Worm (Caenorhabditis elegans) whole organism, late embryonic: Measurements from ENCODE around the gene M03E7.2.

Experiments used
- C38D4.7 ChIP-seq: fragments of 200-800 bp; sonication (Bioruptor generic); optimal IDR thresholded peaks from 2 replicates; lab custom pipeline; 2018; ENCODE audit warnings: mild to moderate bottlenecking, missing genetic modification characterization, moderate library complexity, missing compliant biosample characterization
- K09A11.1 ChIP-seq: sonication (generic microtip); optimal IDR thresholded peaks from 2 replicates; lab custom pipeline; 2017; ENCODE audit warnings: antibody characterized with exemption, mild to moderate bottlenecking, missing genetic modification characterization, missing compliant biosample characterization; ENCODE audit not compliant: insufficient read depth
- Y22D7AL.16 ChIP-seq: sonication (generic microtip); optimal IDR thresholded peaks from 2 replicates; lab custom pipeline; 2016; ENCODE audit warnings: missing genetic modification characterization, missing compliant biosample characterization
- ahr-1 ChIP-seq: sonication (generic microtip); optimal IDR thresholded peaks from 2 replicates; lab custom pipeline; 2016; ENCODE audit warnings: missing genetic modification characterization, missing compliant biosample characterization
- ceh-30 ChIP-seq: fragments of 150-350 bp; optimal IDR thresholded peaks from 2 replicates; lab custom pipeline; 2014; ENCODE audit warnings: missing biosample characterization, missing genetic modification characterization
- ceh-9 ChIP-seq: sonication (generic microtip); optimal IDR thresholded peaks from 2 replicates; lab custom pipeline; 2016; ENCODE audit warnings: mild to moderate bottlenecking, missing genetic modification characterization, inconsistent platforms, missing compliant biosample characterization
- elt-2 ChIP-seq: sonication (generic microtip); optimal IDR thresholded peaks from 2 replicates; lab custom pipeline; 2016; ENCODE audit warnings: missing genetic modification reagents, missing genetic modification characterization, missing compliant biosample characterization
- ets-4 ChIP-seq: sonication (generic microtip); optimal IDR thresholded peaks from 2 replicates; lab custom pipeline; 2016; ENCODE audit warnings: missing genetic modification characterization, missing compliant biosample characterization
- eyg-1 ChIP-seq: sonication (generic microtip); optimal IDR thresholded peaks from 2 replicates; lab custom pipeline; 2016; ENCODE audit warnings: missing genotype, missing genetic modification characterization, missing compliant biosample characterization
- fkh-6 ChIP-seq: sonication (generic microtip); optimal IDR thresholded peaks from 2 replicates; lab custom pipeline; 2016; ENCODE audit warnings: missing genetic modification characterization, missing compliant biosample characterization
- gmeb-2 ChIP-seq: sonication (generic microtip); optimal IDR thresholded peaks from 2 replicates; lab custom pipeline; 2016; ENCODE audit warnings: missing genetic modification characterization, inconsistent platforms, missing compliant biosample characterization
- hlh-13 ChIP-seq: fragments of 200-800 bp; sonication (Bioruptor generic); optimal IDR thresholded peaks from 2 replicates; lab custom pipeline; 2018; ENCODE audit warnings: mild to moderate bottlenecking, missing genetic modification characterization, missing compliant biosample characterization
- hlh-30 ChIP-seq: sonication (generic microtip); optimal IDR thresholded peaks from 2 replicates; lab custom pipeline; 2017; ENCODE audit warnings: antibody characterized with exemption, missing genetic modification characterization, missing compliant biosample characterization; ENCODE audit not compliant: insufficient read depth
- hlh-8 ChIP-seq: sonication (generic microtip); optimal IDR thresholded peaks from 2 replicates; lab custom pipeline; 2016; ENCODE audit warnings: missing genotype, missing genetic modification characterization, missing compliant biosample characterization
- lim-6 ChIP-seq: sonication (generic microtip); optimal IDR thresholded peaks from 2 replicates; lab custom pipeline; 2016; ENCODE audit warnings: missing genetic modification characterization, missing compliant biosample characterization
- lin-11 ChIP-seq: fragments of 200-800 bp; sonication (Bioruptor generic); optimal IDR thresholded peaks from 2 replicates; lab custom pipeline; 2018; ENCODE audit warnings: mild to moderate bottlenecking, missing genetic modification characterization, missing compliant biosample characterization
- madf-2 ChIP-seq: sonication (generic microtip); optimal IDR thresholded peaks from 2 replicates; lab custom pipeline; 2017; ENCODE audit warnings: missing genetic modification characterization, missing compliant biosample characterization
- nfya-1 ChIP-seq: sonication (generic microtip); optimal IDR thresholded peaks from 2 replicates; lab custom pipeline; 2017; ENCODE audit warnings: missing genetic modification characterization, mild to moderate bottlenecking, missing compliant biosample characterization, antibody characterized with exemption, moderate library complexity
- nhr-11 ChIP-seq: fragments of 150-350 bp; optimal IDR thresholded peaks from 2 replicates; lab custom pipeline; 2014; ENCODE audit warnings: missing biosample characterization, missing genetic modification characterization
- npax-4 ChIP-seq: sonication (generic microtip); optimal IDR thresholded peaks from 2 replicates; lab custom pipeline; 2016; ENCODE audit warnings: missing genetic modification characterization, missing compliant biosample characterization
- odd-2 ChIP-seq: sonication (generic microtip); optimal IDR thresholded peaks from 2 replicates; lab custom pipeline; 2017; ENCODE audit warnings: antibody characterized with exemption, mild to moderate bottlenecking, missing genetic modification characterization, missing compliant biosample characterization
- pag-3 ChIP-seq: sonication (generic microtip); optimal IDR thresholded peaks from 2 replicates; lab custom pipeline; 2016; ENCODE audit warnings: missing compliant biosample characterization, missing genetic modification characterization, borderline replicate concordance
- pat-9 ChIP-seq: fragments of 200-800 bp; sonication (Bioruptor generic); optimal IDR thresholded peaks from 2 replicates; lab custom pipeline; 2018; ENCODE audit warnings: mild to moderate bottlenecking, missing genetic modification characterization, moderate library complexity, missing compliant biosample characterization
- pax-1 ChIP-seq: fragments of 150-350 bp; optimal IDR thresholded peaks from 2 replicates; lab custom pipeline; 2014; ENCODE audit warnings: missing biosample characterization, missing genetic modification characterization
- pha-2 ChIP-seq: sonication (generic microtip); optimal IDR thresholded peaks from 2 replicates; lab custom pipeline; 2017; ENCODE audit warnings: mild to moderate bottlenecking, missing genetic modification characterization, missing compliant biosample characterization
- pha-4 ChIP-seq: fragments of 150-350 bp; optimal IDR thresholded peaks from 2 replicates; lab custom pipeline; 2018; ENCODE audit warnings: missing biosample characterization, missing genetic modification reagents, missing genetic modification characterization
- rnt-1 ChIP-seq: sonication (generic microtip); optimal IDR thresholded peaks from 2 replicates; lab custom pipeline; 2016; ENCODE audit warnings: missing genetic modification characterization, missing compliant biosample characterization
- sox-2 ChIP-seq: fragments of 200-800 bp; sonication (Bioruptor generic); IDR thresholded peaks from 2 replicates; pipeline ENCODE4 v1.3.6; 2022; ENCODE audit warnings: missing genetic modification reagents, missing genetic modification characterization, missing compliant biosample characterization
- sox-4 ChIP-seq: sonication (generic microtip); optimal IDR thresholded peaks from 2 replicates; lab custom pipeline; 2017; ENCODE audit warnings: mild to moderate bottlenecking, missing genetic modification characterization, inconsistent platforms, missing compliant biosample characterization
- syd-9 ChIP-seq: sonication (generic microtip); optimal IDR thresholded peaks from 2 replicates; lab custom pipeline; 2016; ENCODE audit warnings: mild to moderate bottlenecking, missing genetic modification characterization, moderate library complexity, missing compliant biosample characterization
- tbx-7 ChIP-seq: sonication (generic microtip); optimal IDR thresholded peaks from 2 replicates; lab custom pipeline; 2016; ENCODE audit warnings: missing genotype, missing genetic modification characterization, missing compliant biosample characterization
- unc-3 ChIP-seq, 2 experiments: fragments of 200-800 bp in 1 of 2; sonication (Bioruptor generic) in 1 of 2; sonication (generic microtip) in 1 of 2; conservative IDR thresholded peaks in 1 of 2; optimal IDR thresholded peaks in 1 of 2; 2 replicates each; pipeline versions ENCODE4 v1.3.6 to Lab custom; 2016 to 2022; ENCODE audit warnings: missing compliant biosample characterization in 2 of 2, missing genetic modification characterization in 2 of 2, missing genetic modification reagents in 1 of 2
- unc-42 ChIP-seq: sonication (generic microtip); optimal IDR thresholded peaks from 2 replicates; lab custom pipeline; 2016; ENCODE audit warnings: missing genotype, missing genetic modification characterization, missing compliant biosample characterization
- unc-55 ChIP-seq: sonication (generic microtip); optimal IDR thresholded peaks from 2 replicates; lab custom pipeline; 2017; ENCODE audit warnings: missing biosample characterization, missing genetic modification reagents, missing genetic modification characterization
- zip-5 ChIP-seq: sonication (generic microtip); optimal IDR thresholded peaks from 2 replicates; lab custom pipeline; 2016; ENCODE audit warnings: missing genetic modification characterization, missing compliant biosample characterization
- ztf-16 ChIP-seq: sonication (generic microtip); optimal IDR thresholded peaks from 2 replicates; lab custom pipeline; 2017; ENCODE audit warnings: missing genetic modification characterization, missing compliant biosample characterization

The M03E7.2 gene

DNA sequence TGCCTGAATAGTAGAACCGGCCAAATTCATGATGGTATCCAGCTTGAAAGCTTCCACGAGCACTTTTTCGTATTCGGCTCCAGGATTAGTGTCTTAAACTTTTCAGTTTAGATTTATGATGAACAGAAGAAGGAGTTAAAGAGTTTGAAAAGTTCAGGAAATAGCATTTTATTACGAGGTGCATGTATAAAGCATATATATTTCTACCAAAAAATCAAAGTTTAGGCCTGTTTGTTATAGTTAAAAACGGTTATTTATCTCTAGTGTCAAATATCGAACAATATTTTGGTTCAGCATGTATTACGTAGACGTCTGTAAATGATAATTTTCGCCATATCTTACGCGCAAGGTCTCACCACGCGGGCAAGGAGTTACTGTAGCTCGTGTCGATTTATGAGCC, 36.1 kb upstream of the M03E7.2 start, which contains the start of gene klc-2:
klc-2 (minus strand) TSS at position 101 of the 400 bp plus-strand sequence.
- TF ChIP-seq hlh-30 (tag; lab: Kevin White, UChicago) (no peak), eyg-1 (tag; lab: Kevin White, UChicago) (no peak), pha-4 (tag; lab: Kevin White, UChicago) (no peak), madf-2 (tag; lab: Kevin White, UChicago) (no peak), hlh-13 (GFP tag; lab: Kevin White, UChicago) (no peak), npax-4 (tag; lab: Kevin White, UChicago) (no peak), hlh-8 (tag; lab: Kevin White, UChicago) (no peak), pax-1 (no peak), ceh-30 (tag; lab: Kevin White, UChicago) (no peak), pha-2 (tag; lab: Kevin White, UChicago) (no peak), C38D4.7 (GFP tag; lab: Kevin White, UChicago) (no peak), lin-11 (tag; lab: Kevin White, UChicago) (no peak), Y22D7AL.16 (no peak), unc-3 (GFP tag; conservative IDR thresholded peaks at IDR 0.05; lab: Robert Waterston, UW) (no peak), unc-3 (tag; optimal IDR thresholded peaks at IDR 0.05; lab: Kevin White, UChicago) (no peak), zip-5 (no peak)

DNA sequence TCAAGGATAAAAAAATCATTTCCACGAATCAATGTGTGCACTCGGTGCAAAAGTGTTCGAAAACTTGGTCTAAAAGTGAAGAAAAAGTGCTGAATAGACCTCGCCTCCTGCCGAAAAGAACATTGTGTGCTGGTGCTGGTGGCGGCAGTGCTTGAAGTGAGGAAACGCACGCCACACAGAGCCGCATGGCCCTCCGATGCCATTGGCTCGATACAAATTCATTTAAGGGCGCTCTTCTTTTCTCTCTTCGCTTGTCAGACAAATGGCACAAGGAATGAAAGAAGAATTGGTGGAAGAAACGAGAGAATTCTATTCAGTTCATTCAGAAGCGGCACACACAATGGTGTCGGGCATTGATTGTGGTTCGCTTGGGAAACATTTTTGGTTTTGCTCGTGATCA, 35.1 kb upstream of the M03E7.2 start:
- TF ChIP-seq zip-5 = no peak
- peak; percentile 35 for TF ChIP-seq nfya-1 (tag; lab: Kevin White, UChicago)
- TF ChIP-seq unc-42 = peak; percentile 82
- TF ChIP-seq, all 69 proteins: peak for 2

DNA sequence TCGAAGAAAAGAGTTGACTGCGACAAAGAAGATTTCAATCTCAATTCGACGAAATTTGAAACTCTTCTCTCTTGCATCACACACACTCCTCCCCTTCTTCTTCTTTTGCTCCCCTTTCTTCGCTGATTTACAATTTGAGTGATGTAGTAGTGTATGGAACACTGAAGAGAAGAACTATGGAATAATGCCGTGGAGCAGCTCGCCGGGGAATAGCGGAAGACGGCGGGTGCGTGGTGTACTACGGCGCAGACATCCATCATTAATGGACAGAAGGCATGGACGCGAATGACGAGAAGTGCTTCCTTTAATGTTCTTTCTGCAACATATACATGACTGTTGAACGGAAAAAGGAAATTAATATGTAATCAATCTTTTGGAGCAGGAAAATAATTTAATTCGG, 34.5 kb upstream of the M03E7.2 start:
- TF ChIP-seq gmeb-2 (tag; lab: Kevin White, UChicago) (no peak), unc-55 (GFP tag; lab: Kevin White, UChicago) (peak; percentile 46), sox-4 (no peak)
- TF ChIP-seq, all 69 proteins: peak for 1

DNA sequence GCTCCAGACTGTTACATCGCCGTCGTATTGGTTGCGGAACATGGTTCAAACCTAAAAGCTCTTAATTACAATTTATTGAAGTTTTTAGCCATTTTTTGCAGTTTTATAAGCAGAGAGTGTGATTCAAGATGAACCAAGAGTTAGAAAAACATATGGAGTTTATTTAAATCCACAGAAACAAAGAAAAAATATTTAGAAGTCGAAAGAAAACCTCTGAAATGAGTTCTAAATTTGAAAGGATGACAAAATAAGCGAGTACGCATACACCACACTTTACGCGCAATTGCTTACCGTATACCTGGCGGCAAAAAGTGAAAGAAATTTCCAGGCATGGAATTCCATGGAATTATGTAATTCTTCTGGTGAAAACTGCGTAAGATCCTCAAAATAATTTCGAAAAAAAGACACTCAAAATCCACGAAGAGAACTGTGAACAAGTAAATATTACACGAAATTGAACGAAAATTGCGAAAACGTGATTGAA, 33.1 kb upstream of the M03E7.2 start, which contains the start of gene pas-6:
pas-6 (minus strand) TSS at position 51 of the 484 bp plus-strand sequence.
- TF ChIP-seq nfya-1 (tag; lab: Kevin White, UChicago) (peak; percentile 13), ahr-1 (tag; lab: Kevin White, UChicago) (no peak)
- TF ChIP-seq, all 69 proteins: peak for 1

DNA sequence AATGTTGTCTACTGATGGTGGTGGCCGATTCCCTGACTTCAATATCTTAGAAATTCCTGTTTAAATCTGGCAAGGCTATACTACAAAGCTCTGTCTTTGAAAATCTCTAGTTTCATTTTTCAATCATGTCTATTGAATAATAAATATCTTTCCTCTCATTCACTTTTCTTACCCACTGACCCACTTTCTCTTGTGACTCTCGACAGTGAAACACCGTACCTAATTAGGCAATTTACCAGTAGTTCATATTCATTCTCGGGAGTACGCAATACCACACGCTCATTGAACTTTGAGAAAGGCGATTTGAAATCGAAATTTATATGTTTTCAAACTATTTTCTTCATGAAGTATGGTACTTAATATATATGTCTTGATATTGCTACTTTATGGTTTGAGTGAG, 32.6 kb upstream of the M03E7.2 start, which contains the start of gene CD4.11:
CD4.11 (plus strand) TSS at position 301 of the 400 bp plus-strand sequence.
- TF ChIP-seq eyg-1 (tag; lab: Kevin White, UChicago) (no peak), ceh-9 (tag; lab: Kevin White, UChicago) (no peak), K09A11.1 (tag; lab: Kevin White, UChicago) (no peak), odd-2 (no peak), ztf-16 (tag; lab: Kevin White, UChicago) (no peak), sox-2 (GFP tag; lab: Robert Waterston, UW) (no peak), madf-2 (tag; lab: Kevin White, UChicago) (no peak), fkh-6 (tag; lab: Kevin White, UChicago) (no peak), pag-3 (tag; lab: Kevin White, UChicago) (no peak), rnt-1 (no peak), nhr-11 (no peak), lim-6 (no peak), elt-2 (tag; lab: Kevin White, UChicago) (no peak), tbx-7 (no peak), Y22D7AL.16 (no peak), ahr-1 (tag; lab: Kevin White, UChicago) (no peak), syd-9 (tag; lab: Kevin White, UChicago) (no peak), ets-4 (tag; lab: Kevin White, UChicago) (no peak), pat-9 (tag; lab: Kevin White, UChicago) (no peak), hlh-8 (tag; lab: Kevin White, UChicago) (no peak)
